Worm (Caenorhabditis elegans) whole organism, late embryonic: Measurements from ENCODE around the gene ttbk-2.1.

Experiments
- F13H6.1 ChIP-seq: sonication (generic microtip); optimal IDR thresholded peaks from 2 replicates; lab custom pipeline; 2016; ENCODE audit warnings: missing genetic modification characterization, missing compliant biosample characterization
- K02D7.2 ChIP-seq: sonication (generic microtip); optimal IDR thresholded peaks from 2 replicates; lab custom pipeline; 2017; ENCODE audit warnings: mild to moderate bottlenecking, missing genetic modification characterization, missing compliant biosample characterization
- ahr-1 ChIP-seq: sonication (generic microtip); optimal IDR thresholded peaks from 2 replicates; lab custom pipeline; 2016; ENCODE audit warnings: missing genetic modification characterization, missing compliant biosample characterization
- ama-1 ChIP-seq: fragments of 150-350 bp; optimal IDR thresholded peaks from 2 replicates; lab custom pipeline; 2014
- ceh-14 ChIP-seq: sonication (generic microtip); optimal IDR thresholded peaks from 2 replicates; lab custom pipeline; 2016; ENCODE audit warnings: missing genotype, missing genetic modification characterization, missing compliant biosample characterization
- ceh-19 ChIP-seq: fragments of 200-800 bp; sonication (Bioruptor generic); optimal IDR thresholded peaks from 2 replicates; lab custom pipeline; 2018; ENCODE audit warnings: mild to moderate bottlenecking, missing genetic modification characterization, missing compliant biosample characterization
- ceh-2 ChIP-seq: sonication (generic microtip); optimal IDR thresholded peaks from 2 replicates; lab custom pipeline; 2016; ENCODE audit warnings: missing genotype, missing genetic modification characterization, missing compliant biosample characterization
- ceh-24 ChIP-seq: sonication (generic microtip); optimal IDR thresholded peaks from 2 replicates; lab custom pipeline; 2016; ENCODE audit warnings: mild to moderate bottlenecking, missing genetic modification characterization, missing compliant biosample characterization
- ceh-31 ChIP-seq: sonication (generic microtip); optimal IDR thresholded peaks from 2 replicates; lab custom pipeline; 2016; ENCODE audit warnings: missing genetic modification characterization, missing compliant biosample characterization
- ceh-34 ChIP-seq: sonication (generic microtip); optimal IDR thresholded peaks from 2 replicates; lab custom pipeline; 2016; ENCODE audit warnings: mild to moderate bottlenecking, missing genetic modification characterization, missing compliant biosample characterization
- ceh-48 ChIP-seq: sonication (generic microtip); optimal IDR thresholded peaks from 2 replicates; lab custom pipeline; 2016; ENCODE audit warnings: missing genetic modification characterization, inconsistent platforms, missing compliant biosample characterization
- ceh-6 ChIP-seq: fragments of 200-800 bp; sonication (Bioruptor generic); optimal IDR thresholded peaks from 2 replicates; lab custom pipeline; 2018; ENCODE audit warnings: mild to moderate bottlenecking, missing genetic modification characterization, missing compliant biosample characterization
- ceh-9 ChIP-seq: sonication (generic microtip); optimal IDR thresholded peaks from 2 replicates; lab custom pipeline; 2016; ENCODE audit warnings: mild to moderate bottlenecking, missing genetic modification characterization, inconsistent platforms, missing compliant biosample characterization
- dmd-4 ChIP-seq: sonication (generic microtip); optimal IDR thresholded peaks from 2 replicates; lab custom pipeline; 2016; ENCODE audit warnings: borderline replicate concordance, missing genetic modification characterization, missing compliant biosample characterization
- elt-2 ChIP-seq: sonication (generic microtip); optimal IDR thresholded peaks from 2 replicates; lab custom pipeline; 2016; ENCODE audit warnings: missing genetic modification reagents, missing genetic modification characterization, missing compliant biosample characterization
- elt-4 ChIP-seq: sonication (generic microtip); optimal IDR thresholded peaks from 2 replicates; lab custom pipeline; 2016; ENCODE audit warnings: missing genetic modification characterization, missing compliant biosample characterization
- gmeb-2 ChIP-seq: sonication (generic microtip); optimal IDR thresholded peaks from 2 replicates; lab custom pipeline; 2016; ENCODE audit warnings: missing genetic modification characterization, inconsistent platforms, missing compliant biosample characterization
- hlh-13 ChIP-seq: fragments of 200-800 bp; sonication (Bioruptor generic); optimal IDR thresholded peaks from 2 replicates; lab custom pipeline; 2018; ENCODE audit warnings: mild to moderate bottlenecking, missing genetic modification characterization, missing compliant biosample characterization
- hlh-15 ChIP-seq: sonication (generic microtip); optimal IDR thresholded peaks from 2 replicates; lab custom pipeline; 2016; ENCODE audit warnings: missing genetic modification characterization, missing compliant biosample characterization
- hlh-6 ChIP-seq: sonication (generic microtip); optimal IDR thresholded peaks from 2 replicates; lab custom pipeline; 2016; ENCODE audit warnings: missing genotype, missing genetic modification characterization, missing compliant biosample characterization
- madf-2 ChIP-seq: sonication (generic microtip); optimal IDR thresholded peaks from 2 replicates; lab custom pipeline; 2017; ENCODE audit warnings: missing genetic modification characterization, missing compliant biosample characterization
- nfya-1 ChIP-seq: sonication (generic microtip); optimal IDR thresholded peaks from 2 replicates; lab custom pipeline; 2017; ENCODE audit warnings: missing genetic modification characterization, mild to moderate bottlenecking, missing compliant biosample characterization, antibody characterized with exemption, moderate library complexity
- nhr-11 ChIP-seq: fragments of 150-350 bp; optimal IDR thresholded peaks from 2 replicates; lab custom pipeline; 2014; ENCODE audit warnings: missing biosample characterization, missing genetic modification characterization
- nhr-232 ChIP-seq: sonication (generic microtip); optimal IDR thresholded peaks from 2 replicates; lab custom pipeline; 2016; ENCODE audit warnings: missing genetic modification characterization, missing compliant biosample characterization
- odd-2 ChIP-seq: sonication (generic microtip); optimal IDR thresholded peaks from 2 replicates; lab custom pipeline; 2017; ENCODE audit warnings: antibody characterized with exemption, mild to moderate bottlenecking, missing genetic modification characterization, missing compliant biosample characterization
- pag-3 ChIP-seq: sonication (generic microtip); optimal IDR thresholded peaks from 2 replicates; lab custom pipeline; 2016; ENCODE audit warnings: missing compliant biosample characterization, missing genetic modification characterization, borderline replicate concordance
- pax-1 ChIP-seq: fragments of 150-350 bp; optimal IDR thresholded peaks from 2 replicates; lab custom pipeline; 2014; ENCODE audit warnings: missing biosample characterization, missing genetic modification characterization
- pha-4 ChIP-seq: fragments of 150-350 bp; optimal IDR thresholded peaks from 2 replicates; lab custom pipeline; 2018; ENCODE audit warnings: missing biosample characterization, missing genetic modification reagents, missing genetic modification characterization
- pqm-1 ChIP-seq: sonication (generic microtip); optimal IDR thresholded peaks from 2 replicates; lab custom pipeline; 2016; ENCODE audit warnings: missing genetic modification characterization, missing compliant biosample characterization
- pros-1 ChIP-seq: fragments of 150-350 bp; optimal IDR thresholded peaks from 2 replicates; lab custom pipeline; 2014; ENCODE audit warnings: missing biosample characterization, missing genetic modification reagents, missing genetic modification characterization
- ref-2 ChIP-seq: sonication (generic microtip); optimal IDR thresholded peaks from 2 replicates; lab custom pipeline; 2016; ENCODE audit warnings: missing genetic modification characterization, missing compliant biosample characterization
- sdc-2 ChIP-seq: sonication (generic microtip); optimal IDR thresholded peaks from 2 replicates; lab custom pipeline; 2016; ENCODE audit warnings: missing genotype, missing genetic modification characterization, missing compliant biosample characterization
- sox-2 ChIP-seq: fragments of 200-800 bp; sonication (Bioruptor generic); IDR thresholded peaks from 2 replicates; pipeline ENCODE4 v1.3.6; 2022; ENCODE audit warnings: missing genetic modification reagents, missing genetic modification characterization, missing compliant biosample characterization
- tbx-2 ChIP-seq: sonication (generic microtip); optimal IDR thresholded peaks from 2 replicates; lab custom pipeline; 2016; ENCODE audit warnings: missing genetic modification characterization, missing compliant biosample characterization
- tbx-7 ChIP-seq: sonication (generic microtip); optimal IDR thresholded peaks from 2 replicates; lab custom pipeline; 2016; ENCODE audit warnings: missing genotype, missing genetic modification characterization, missing compliant biosample characterization
- unc-42 ChIP-seq: sonication (generic microtip); optimal IDR thresholded peaks from 2 replicates; lab custom pipeline; 2016; ENCODE audit warnings: missing genotype, missing genetic modification characterization, missing compliant biosample characterization

The ttbk-2.1 gene

ce11 chrIV:5281457-5281856, 23.0 kb downstream of the ttbk-2.1 start:
- no peak for TF ChIP-seq pha-4
- TF ChIP-seq elt-4 (tag; lab: Kevin White, UChicago): no peak
- no peak for TF ChIP-seq hlh-15
- TF ChIP-seq unc-42: no peak
- no peak for TF ChIP-seq pqm-1 (tag; lab: Kevin White, UChicago)
- TF ChIP-seq tbx-2 (tag; lab: Kevin White, UChicago): no peak
- TF ChIP-seq ceh-9 (tag; lab: Kevin White, UChicago): no peak
- TF ChIP-seq sox-2 (GFP tag; lab: Robert Waterston, UW): no peak
- no peak for TF ChIP-seq madf-2 (tag; lab: Kevin White, UChicago)
- TF ChIP-seq ceh-6 (GFP tag; lab: Kevin White, UChicago): no peak
- TF ChIP-seq ceh-14: no peak
- TF ChIP-seq ceh-2 (tag; lab: Kevin White, UChicago): no peak
- no peak for TF ChIP-seq ahr-1 (tag; lab: Kevin White, UChicago)

- TF ChIP-seq gmeb-2 (tag; lab: Kevin White, UChicago) (no peak), ceh-19 (GFP tag; lab: Kevin White, UChicago) (no peak), sdc-2 (no peak), hlh-6 (tag; lab: Kevin White, UChicago) (no peak), ceh-34 (no peak), pax-1 (tag; lab: Kevin White, UChicago) (no peak), elt-2 (no peak), ref-2 (tag; lab: Kevin White, UChicago) (no peak), nhr-232 (tag; lab: Kevin White, UChicago) (no peak), odd-2 (no peak), pros-1 (no peak)
These were observed 28.7 kb downstream of the ttbk-2.1 start for ce11 chrIV:5287190-5287589.

DNA sequence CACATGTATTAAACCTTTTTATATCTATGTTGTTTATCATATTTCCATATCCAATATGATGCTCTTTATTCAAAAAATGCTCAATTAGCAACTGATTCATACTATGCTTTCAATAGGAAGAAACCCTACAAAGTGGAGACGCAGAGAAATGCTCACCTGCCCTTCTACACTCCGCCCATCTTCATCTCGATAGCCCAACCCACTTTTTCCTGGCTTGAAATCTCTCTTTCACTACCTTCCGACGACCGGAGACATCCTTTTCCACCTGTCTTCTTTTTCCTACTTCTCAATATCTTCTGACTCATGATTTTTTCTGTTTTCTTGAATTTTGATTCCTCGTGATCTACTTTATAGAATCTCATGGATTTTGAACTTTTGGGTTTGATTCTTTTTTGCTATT, 30.4 kb downstream of the ttbk-2.1 start:
- TF ChIP-seq tbx-7 (tag; lab: Kevin White, UChicago): no peak
- TF ChIP-seq pag-3 (tag; lab: Kevin White, UChicago): no peak
- no peak for TF ChIP-seq pqm-1 (tag; lab: Kevin White, UChicago)
- TF ChIP-seq K02D7.2 (tag; lab: Kevin White, UChicago): no peak
- TF ChIP-seq ceh-24 (tag; lab: Kevin White, UChicago): no peak
- no peak for TF ChIP-seq F13H6.1 (tag; lab: Kevin White, UChicago)
- no peak for TF ChIP-seq ceh-31
- no peak for TF ChIP-seq sdc-2
- TF ChIP-seq nfya-1: no peak
- no peak for TF ChIP-seq ceh-2 (tag; lab: Kevin White, UChicago)
- no peak for TF ChIP-seq ceh-48 (tag; lab: Kevin White, UChicago)

ce11 chrIV:5290547-5290946, 32.1 kb downstream of the ttbk-2.1 start, which contains the start of gene nlp-47:
Gene nlp-47, plus strand, starts transcription at chrIV:5290847.
- no peak for TF ChIP-seq hlh-13 (GFP tag; lab: Kevin White, UChicago)
- no peak for TF ChIP-seq ama-1 (lab: Kevin White, UChicago)

DNA sequence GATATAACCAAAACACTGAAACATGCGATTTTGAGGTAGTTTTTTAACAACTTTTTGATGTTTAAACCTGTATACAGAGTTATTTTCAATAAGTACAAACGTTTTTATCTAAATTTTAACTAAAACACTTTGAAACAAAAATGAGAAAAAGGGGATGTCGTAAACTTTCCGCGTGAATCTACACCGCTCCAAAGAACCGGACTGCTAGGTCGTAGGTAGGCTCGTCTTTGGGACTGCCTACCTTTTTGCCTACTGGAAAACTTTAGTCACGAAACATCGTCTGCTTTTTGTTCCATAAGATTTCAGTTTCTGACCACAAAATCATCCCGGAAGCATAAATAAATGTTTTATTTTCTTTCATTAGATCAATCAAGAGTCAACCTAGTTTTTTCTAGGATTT, 32.7 kb downstream of the ttbk-2.1 start:
- no peak for TF ChIP-seq ceh-24 (tag; lab: Kevin White, UChicago)
- no peak for TF ChIP-seq tbx-2 (tag; lab: Kevin White, UChicago)
- no peak for TF ChIP-seq dmd-4 (tag; lab: Kevin White, UChicago)
- TF ChIP-seq nhr-11 (tag; lab: Kevin White, UChicago): no peak
